Fruit fly (Drosophila melanogaster): ENCODE measurements around the gene ppk19.

The ppk19 gene

dm6 chr3R:29675333-29675732, 3.1 kb downstream of the ppk19 start, which contains the start of the genes Bub3 and Cap-D2 (continued):
- peak; percentile 79 for TF ChIP-seq CG12391 (tag; optimal IDR thresholded peaks at IDR 0.05)

DNA sequence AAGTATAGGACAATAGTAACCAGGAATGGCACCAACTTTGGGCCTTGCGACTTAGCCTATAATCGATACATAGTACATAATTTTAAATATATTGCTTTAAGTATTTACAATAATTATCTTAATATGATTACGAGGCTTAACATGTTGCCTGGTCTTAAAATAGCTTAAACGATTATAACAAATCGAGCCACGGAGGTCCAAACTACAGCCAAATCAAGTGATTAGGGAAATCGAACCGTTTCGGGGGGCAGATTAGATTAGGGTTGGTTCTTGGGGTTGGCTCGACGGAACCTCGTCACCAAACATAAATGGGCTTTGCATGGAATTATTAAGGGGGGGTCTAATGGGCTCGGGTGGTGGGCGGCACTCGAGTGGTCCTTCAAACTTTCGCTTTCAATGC, 9.0 kb downstream of the ppk19 start:
- TF ChIP-seq CG7745 (tag; optimal IDR thresholded peaks at IDR 0.05) (no peak), exex (tag; optimal IDR thresholded peaks at IDR 0.05) (peak; percentile 78), CG13894 (tag; optimal IDR thresholded peaks at IDR 0.05) (peak; percentile 11), CG34376 (GFP tag; optimal IDR thresholded peaks at IDR 0.05) (no peak), CG4404 (GFP tag; IDR thresholded peaks at IDR 0.05) (no peak), sens (GFP tag) (peak; percentile 11), sug (tag; optimal IDR thresholded peaks at IDR 0.05) (peak; percentile 55)

DNA sequence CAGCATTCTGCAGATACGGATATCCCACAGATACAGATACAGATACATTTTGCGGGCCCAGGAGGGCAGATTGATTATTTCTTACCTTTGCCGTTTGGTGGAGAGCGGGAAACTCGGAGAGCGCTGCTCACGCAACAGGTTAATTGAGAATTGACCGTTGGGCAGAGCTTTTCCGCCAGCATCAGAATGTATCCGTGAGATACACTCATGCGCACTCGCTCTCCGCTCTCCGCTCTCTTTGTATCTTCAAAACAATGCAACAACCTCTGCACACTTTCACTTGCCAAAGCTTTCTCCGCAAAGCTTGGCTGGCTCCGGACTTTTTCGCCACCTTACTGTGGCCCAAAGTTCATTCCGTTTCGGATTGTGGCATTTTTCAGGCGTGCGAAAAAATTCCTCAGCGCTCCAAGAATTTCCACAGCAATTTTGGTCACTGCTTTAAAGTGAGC, 9.9 kb downstream of the ppk19 start, which contains the start of the genes CG7582 and Gycalpha99B:
Gene CG7582 (minus strand): TSS at position 127 of the 449 bp plus-strand sequence.
Gene Gycalpha99B (plus strand): TSS at position 352 of the 449 bp plus-strand sequence.
- TF ChIP-seq ase (GFP tag; IDR thresholded peaks at IDR 0.05) (no peak), onecut (GFP tag; IDR thresholded peaks at IDR 0.05) (peak; percentile 64), Vsx1 (GFP tag; optimal IDR thresholded peaks at IDR 0.05) (no peak), vvl (GFP tag; IDR thresholded peaks at IDR 0.05) (no peak), Xrp1 (GFP tag; IDR thresholded peaks at IDR 0.05) (no peak), crol (GFP tag; IDR thresholded peaks at IDR 0.05) (peak; percentile 41; the same call in 1 of the 2 replicates), HLHmδ (GFP tag; optimal IDR thresholded peaks at IDR 0.05) (no peak), ind (GFP tag; optimal IDR thresholded peaks at IDR 0.05) (no peak), maf-S (GFP tag; optimal IDR thresholded peaks at IDR 0.05) (no peak), CG34376 (GFP tag; optimal IDR thresholded peaks at IDR 0.05) (peak; percentile 3), Ets97D (GFP tag; optimal IDR thresholded peaks at IDR 0.05) (no peak), CG10321 (GFP tag; IDR thresholded peaks at IDR 0.05) (no peak), ATbp (GFP tag; optimal IDR thresholded peaks at IDR 0.05) (no peak), Dll (GFP tag; IDR thresholded peaks at IDR 0.05; ENCODE audit: partially characterized antibody) (peak; percentile 35; the same call in 1 of the 4 replicates), kni (GFP tag; optimal IDR thresholded peaks at IDR 0.05) (peak; percentile 49), CG2120 (GFP tag; optimal IDR thresholded peaks at IDR 0.05) (no peak), z (GFP tag; IDR thresholded peaks at IDR 0.05) (no peak), Blimp-1 (GFP tag; optimal IDR thresholded peaks at IDR 0.05) (peak; percentile 99), nom (GFP tag; optimal IDR thresholded peaks at IDR 0.05) (peak; percentile 44), Oaz (GFP tag; IDR thresholded peaks at IDR 0.05) (no peak), sd (tag; optimal IDR thresholded peaks at IDR 0.05) (peak; percentile 89), CG1602 (GFP tag; optimal IDR thresholded peaks at IDR 0.05) (no peak), CG9876 (GFP tag; optimal IDR thresholded peaks at IDR 0.05) (no peak), CG6254 (GFP tag; optimal IDR thresholded peaks at IDR 0.05) (no peak), bbx (GFP tag; IDR thresholded peaks at IDR 0.05; ENCODE audit: partially characterized antibody) (no peak), abd-A (tag; optimal IDR thresholded peaks at IDR 0.05) (peak; percentile 24), CG7271 (tag; optimal IDR thresholded peaks at IDR 0.05) (no peak), ewg (GFP tag; optimal IDR thresholded peaks at IDR 0.05) (peak; percentile 65), CG1024 (GFP tag; IDR thresholded peaks at IDR 0.05) (no peak), CG32532 (GFP tag; IDR thresholded peaks at IDR 0.05) (peak; percentile 22; the same call in 1 of the 2 replicates), Nf-YA (GFP tag; IDR thresholded peaks at IDR 0.05) (no peak), stwl (tag; optimal IDR thresholded peaks at IDR 0.05) (no peak), nerfin-2 (GFP tag; IDR thresholded peaks at IDR 0.05; ENCODE audit: partially characterized antibody) (peak; percentile 11; the same call in 1 of the 2 replicates), pzg (GFP tag; optimal IDR thresholded peaks at IDR 0.05) (no peak), Taf1 (GFP tag; IDR thresholded peaks at IDR 0.05) (no peak), az2 (GFP tag; optimal IDR thresholded peaks at IDR 0.05) (no peak), ato (GFP tag; IDR thresholded peaks at IDR 0.05; ENCODE audit: partially characterized antibody) (no peak), lola (GFP tag; optimal IDR thresholded peaks at IDR 0.05) (no peak), CG12769 (tag; optimal IDR thresholded peaks at IDR 0.05) (peak; percentile 41), trh (GFP tag; optimal IDR thresholded peaks at IDR 0.05) (no peak)

Measured in whole organism, embryonic.